Fruit fly (Drosophila melanogaster): ENCODE measurements around the gene RpL30.
A peak's percentile ranks its signal among the peaks of the same experiment; 100 is the strongest.

RpL30 gene

dm6 chr2L:19011895-19012645 is 3.0 kb upstream of the RpL30 start (continued):
- peak; percentile 69 for TF ChIP-seq topi (GFP tag; optimal IDR thresholded peaks at IDR 0.05)
- TF ChIP-seq Gug (GFP tag; IDR thresholded peaks at IDR 0.05) = peak; percentile 74
- TF ChIP-seq net (GFP tag; optimal IDR thresholded peaks at IDR 0.05) = peak; percentile 67
- TF ChIP-seq fd85E (GFP tag; optimal IDR thresholded peaks at IDR 0.05) = no peak
- peak; percentile 74 for TF ChIP-seq Met (GFP tag; optimal IDR thresholded peaks at IDR 0.05)
- peak; percentile 44 to 72 for TF ChIP-seq ss (GFP tag; optimal IDR thresholded peaks at IDR 0.05)
- TF ChIP-seq pdm3 (GFP tag; optimal IDR thresholded peaks at IDR 0.05) = peak; percentile 72
- peak; percentile 77 for TF ChIP-seq CG10669 (GFP tag; optimal IDR thresholded peaks at IDR 0.05)
- TF ChIP-seq CG3032 (tag; optimal IDR thresholded peaks at IDR 0.05) = peak; percentile 76
- peak; percentile 75 for TF ChIP-seq cyc (GFP tag; optimal IDR thresholded peaks at IDR 0.05)
- peak; percentile 78 for TF ChIP-seq eg (GFP tag; IDR thresholded peaks at IDR 0.05)
- peak; percentile 79 for TF ChIP-seq CG31627 (GFP tag; optimal IDR thresholded peaks at IDR 0.05)
- peak; percentile 76 for TF ChIP-seq CG32006 (GFP tag; optimal IDR thresholded peaks at IDR 0.05)
- peak; percentile 73 for TF ChIP-seq CG3919 (GFP tag; optimal IDR thresholded peaks at IDR 0.05)
- TF ChIP-seq CG11294 (GFP tag; IDR thresholded peaks at IDR 0.05) = peak; percentile 71; the same call in 1 of the 2 replicates
- peak; percentile 53 for TF ChIP-seq CG8632 (GFP tag; optimal IDR thresholded peaks at IDR 0.05)
- peak; percentile 56 for TF ChIP-seq CG6808 (GFP tag; optimal IDR thresholded peaks at IDR 0.05)
- peak; percentile 72 for TF ChIP-seq CG1621 (tag; optimal IDR thresholded peaks at IDR 0.05)
- peak; percentile 30 for TF ChIP-seq CG9139 (GFP tag; optimal IDR thresholded peaks at IDR 0.05)
- TF ChIP-seq svp (GFP tag) = peak; percentile 85
- TF ChIP-seq dsx (GFP tag; optimal IDR thresholded peaks at IDR 0.05; ENCODE audit: poor library complexity, severe bottlenecking) = peak; percentile 70
- TF ChIP-seq salr (GFP tag; optimal IDR thresholded peaks at IDR 0.05) = peak; percentile 51 to 62
- peak; percentile 5 for TF ChIP-seq CG16779 (tag; optimal IDR thresholded peaks at IDR 0.05)

- no peak for TF ChIP-seq fd59A (GFP tag; optimal IDR thresholded peaks at IDR 0.05)
- TF ChIP-seq CG10669 (GFP tag; optimal IDR thresholded peaks at IDR 0.05) = no peak
- no peak for TF ChIP-seq svp (GFP tag)
- TF ChIP-seq CG4318 (GFP tag; optimal IDR thresholded peaks at IDR 0.05) = no peak
- TF ChIP-seq Hr4 (GFP tag; optimal IDR thresholded peaks at IDR 0.05) = no peak
- TF ChIP-seq Lpt (GFP tag; optimal IDR thresholded peaks at IDR 0.05) = no peak
- TF ChIP-seq dsx (GFP tag; optimal IDR thresholded peaks at IDR 0.05; ENCODE audit: poor library complexity, severe bottlenecking) = no peak
- TF ChIP-seq acj6 (GFP tag; optimal IDR thresholded peaks at IDR 0.05) = no peak
- TF ChIP-seq CG11902 (GFP tag; optimal IDR thresholded peaks at IDR 0.05) = no peak
- no peak for TF ChIP-seq Sox15 (GFP tag; optimal IDR thresholded peaks at IDR 0.05)
- TF ChIP-seq Sox14 (GFP tag; optimal IDR thresholded peaks at IDR 0.05) = no peak
- TF ChIP-seq Sox102F (GFP tag; optimal IDR thresholded peaks at IDR 0.05) = no peak
- no peak for TF ChIP-seq CG16779 (tag; optimal IDR thresholded peaks at IDR 0.05)
- no peak for TF ChIP-seq pdm3 (GFP tag; optimal IDR thresholded peaks at IDR 0.05)
- no peak for TF ChIP-seq OdsH (GFP tag; optimal IDR thresholded peaks at IDR 0.05)
- TF ChIP-seq Blimp-1 (GFP tag; optimal IDR thresholded peaks at IDR 0.05) = no peak
- TF ChIP-seq eg (GFP tag; IDR thresholded peaks at IDR 0.05) = no peak
- TF ChIP-seq CG1621 (tag; optimal IDR thresholded peaks at IDR 0.05) = no peak
Observed at dm6 chr2L:19010566-19010965, 1.5 kb upstream of the RpL30 start, which contains the start of gene robl37BC. Gene robl37BC (plus strand): TSS chr2L:19010866.

dm6 chr2L:19010037-19010436 is 931 bp upstream of the RpL30 start:
- TF ChIP-seq dac (GFP tag; optimal IDR thresholded peaks at IDR 0.05) (no peak), Blimp-1 (GFP tag; optimal IDR thresholded peaks at IDR 0.05) (no peak), fd85E (GFP tag; optimal IDR thresholded peaks at IDR 0.05) (no peak), CG15336 (GFP tag; IDR thresholded peaks at IDR 0.05) (no peak), CG7368 (GFP tag; optimal IDR thresholded peaks at IDR 0.05) (no peak), CG1621 (tag; optimal IDR thresholded peaks at IDR 0.05) (no peak), CG8319 (GFP tag; optimal IDR thresholded peaks at IDR 0.05) (no peak), cyc (GFP tag; optimal IDR thresholded peaks at IDR 0.05) (no peak), Eip93F (GFP tag; optimal IDR thresholded peaks at IDR 0.05) (no peak), svp (GFP tag) (no peak), CG11902 (GFP tag; optimal IDR thresholded peaks at IDR 0.05) (no peak), CG8632 (GFP tag; optimal IDR thresholded peaks at IDR 0.05) (no peak), Eip78C (GFP tag) (no peak), topi (GFP tag; optimal IDR thresholded peaks at IDR 0.05) (no peak), Hr38 (GFP tag; optimal IDR thresholded peaks at IDR 0.05) (no peak), CG6808 (GFP tag; optimal IDR thresholded peaks at IDR 0.05) (no peak), CG9139 (GFP tag; optimal IDR thresholded peaks at IDR 0.05) (no peak), Hr4 (GFP tag; optimal IDR thresholded peaks at IDR 0.05) (no peak), CG4318 (GFP tag; optimal IDR thresholded peaks at IDR 0.05) (no peak)
